Worm (Caenorhabditis elegans): ENCODE data around the gene szy-4.

ce11 chrII:6208116-6208515, 9.6 kb downstream of the szy-4 start, which contains the start of gene daf-37:
- TF ChIP-seq ceh-36 (tag; optimal IDR thresholded peaks at IDR 0.05) (no peak), ama-1 (optimal IDR thresholded peaks at IDR 0.05) (no peak), F13C5.2 (tag; optimal IDR thresholded peaks at IDR 0.05) (no peak), flt-1 (GFP tag; IDR thresholded peaks at IDR 0.05) (no peak), tbx-11 (GFP tag; IDR thresholded peaks at IDR 0.05) (no peak), pes-1 (GFP tag; IDR thresholded peaks at IDR 0.05) (no peak), hmg-4 (GFP tag; optimal IDR thresholded peaks at IDR 0.05) (no peak), aly-1 (tag; optimal IDR thresholded peaks at IDR 0.05) (no peak)

Measured in whole organism, early embryonic.